Worm (Caenorhabditis elegans) whole organism, early embryonic: ENCODE data around the gene F20D6.10.

Experiments used
- F13C5.2 ChIP-seq: sonication (generic microtip); optimal IDR thresholded peaks from 2 replicates; lab custom pipeline; 2017; ENCODE audit warnings: mild to moderate bottlenecking, missing genetic modification characterization, inconsistent platforms, missing compliant biosample characterization
- aly-1 ChIP-seq: sonication (generic microtip); optimal IDR thresholded peaks from 2 replicates; lab custom pipeline; 2016; ENCODE audit warnings: missing genetic modification characterization, missing compliant biosample characterization
- ama-1 ChIP-seq: fragments of 150-350 bp; optimal IDR thresholded peaks from 2 replicates; lab custom pipeline; 2014
- ceh-36 ChIP-seq: sonication (generic microtip); optimal IDR thresholded peaks from 2 replicates; lab custom pipeline; 2016; ENCODE audit warnings: missing genetic modification characterization, inconsistent platforms, missing compliant biosample characterization
- flt-1 ChIP-seq: fragments of 200-800 bp; sonication (Bioruptor generic); IDR thresholded peaks from 2 replicates; pipeline ENCODE4 v1.3.6; 2022; ENCODE audit warnings: missing genetic modification characterization, missing compliant biosample characterization
- hmbx-1 ChIP-seq: sonication (generic microtip); optimal IDR thresholded peaks from 2 replicates; lab custom pipeline; 2016; ENCODE audit warnings: mild to moderate bottlenecking, missing genetic modification characterization, missing compliant biosample characterization
- hmg-4 ChIP-seq: fragments of 200-800 bp; sonication (Bioruptor generic); optimal IDR thresholded peaks from 2 replicates; lab custom pipeline; 2018; ENCODE audit warnings: mild to moderate bottlenecking, missing genetic modification characterization, missing compliant biosample characterization
- pes-1 ChIP-seq: fragments of 200-800 bp; sonication (Bioruptor generic); IDR thresholded peaks from 2 replicates; pipeline ENCODE4 v1.3.6; 2022; ENCODE audit warnings: missing genetic modification reagents, missing genetic modification characterization, missing compliant biosample characterization
- tbx-11 ChIP-seq: fragments of 200-800 bp; sonication (Bioruptor generic); IDR thresholded peaks from 2 replicates; pipeline ENCODE4 v1.3.6; 2022; ENCODE audit warnings: missing genetic modification characterization, missing compliant biosample characterization
- tbx-37 ChIP-seq: fragments of 200-800 bp; sonication (Bioruptor generic); conservative IDR thresholded peaks from 2 replicates; pipeline ENCODE4 v1.3.6; 2022; ENCODE audit warnings: missing genetic modification reagents, missing genetic modification characterization, missing compliant biosample characterization

DNA sequence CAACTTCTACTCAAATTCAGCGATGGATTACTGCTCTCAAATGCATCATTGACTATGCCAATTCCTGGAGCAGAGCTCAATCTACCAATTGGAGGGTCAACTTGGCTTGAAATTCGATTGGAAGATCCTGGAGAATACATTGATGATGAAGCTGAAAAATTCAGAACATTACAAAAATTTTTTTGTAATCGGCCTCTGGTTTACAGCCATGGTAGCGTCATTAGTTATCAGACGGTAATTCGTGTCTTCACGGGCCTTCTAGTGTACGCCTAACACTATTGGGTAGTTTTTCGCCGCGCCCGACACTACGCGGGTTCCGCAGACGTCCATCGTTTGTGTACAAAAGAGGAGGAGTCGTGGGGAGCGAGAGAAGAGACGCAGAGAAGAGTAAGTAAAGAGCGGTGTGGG is 33.0 kb upstream of the F20D6.10 start:
- TF ChIP-seq aly-1 (tag; lab: Kevin White, UChicago) (peak; percentile 8), tbx-11 (GFP tag; lab: Robert Waterston, UW) (peak; percentile 30; the same call in 1 of the 2 replicates), tbx-37 (GFP tag; lab: Robert Waterston, UW) (no peak), hmbx-1 (tag; lab: Kevin White, UChicago) (no peak), hmg-4 (GFP tag; lab: Kevin White, UChicago) (peak; percentile 23), ama-1 (lab: Kevin White, UChicago) (peak; percentile 73), flt-1 (GFP tag; lab: Robert Waterston, UW) (no peak), ceh-36 (no peak), pes-1 (GFP tag; lab: Robert Waterston, UW) (no peak), F13C5.2 (tag; lab: Kevin White, UChicago) (peak; percentile 57)
